Fruit fly (Drosophila melanogaster) whole organism, prepupa: ENCODE measurements around the gene Ugt303A1.

Source experiments
- Blimp-1 ChIP-seq: fragments of 200-800 bp; sonication (Bioruptor generic); optimal IDR thresholded peaks from 3 replicates; lab custom pipeline; 2017; ENCODE audit warnings: missing biosample characterization, missing genetic modification characterization, mild to moderate bottlenecking, moderate library complexity, missing genetic modification reagents
- CG11294 ChIP-seq: fragments of 200-800 bp; sonication (Bioruptor generic); IDR thresholded peaks from 2 replicates; pipeline ENCODE4 v1.3.6; 2022; ENCODE audit warnings: missing biosample characterization, missing genetic modification characterization
- CG11902 ChIP-seq: fragments of 200-800 bp; sonication (Bioruptor generic); optimal IDR thresholded peaks from 3 replicates; lab custom pipeline; 2016; ENCODE audit warnings: missing biosample characterization, missing genetic modification characterization
- CG15336 ChIP-seq: fragments of 200-800 bp; sonication (Bioruptor generic); IDR thresholded peaks from 2 replicates; pipeline ENCODE4 v1.3.6; 2022; ENCODE audit warnings: missing biosample characterization, missing genetic modification characterization
- CG1621 ChIP-seq: fragments of 200-800 bp; sonication (Bioruptor generic); optimal IDR thresholded peaks from 3 replicates; lab custom pipeline; 2018; ENCODE audit warnings: missing biosample characterization, mild to moderate bottlenecking, missing genetic modification characterization
- CG16779 ChIP-seq: fragments of 200-800 bp; sonication (Bioruptor generic); optimal IDR thresholded peaks from 3 replicates; lab custom pipeline; 2017; ENCODE audit warnings: missing biosample characterization, mild to moderate bottlenecking, missing genetic modification characterization
- CG31627 ChIP-seq: fragments of 200-800 bp; sonication (Bioruptor generic); optimal IDR thresholded peaks from 3 replicates; lab custom pipeline; 2016; ENCODE audit warnings: missing biosample characterization, missing genetic modification characterization
- CG32006 ChIP-seq: fragments of 200-800 bp; sonication (Bioruptor generic); optimal IDR thresholded peaks from 3 replicates; lab custom pipeline; 2017; ENCODE audit warnings: missing biosample characterization, mild to moderate bottlenecking, missing genetic modification characterization
- CG34406 ChIP-seq: fragments of 200-800 bp; sonication (Bioruptor generic); optimal IDR thresholded peaks from 3 replicates; lab custom pipeline; 2016; ENCODE audit warnings: missing biosample characterization, missing genetic modification characterization
- CG3919 ChIP-seq: fragments of 200-800 bp; sonication (Bioruptor generic); optimal IDR thresholded peaks from 3 replicates; lab custom pipeline; 2016; ENCODE audit warnings: missing biosample characterization, missing genetic modification characterization
- CG4318 ChIP-seq: fragments of 200-800 bp; sonication (Bioruptor generic); optimal IDR thresholded peaks from 3 replicates; lab custom pipeline; 2017; ENCODE audit warnings: missing biosample characterization, mild to moderate bottlenecking, missing genetic modification characterization
- CG6163 ChIP-seq: fragments of 200-800 bp; sonication (Bioruptor generic); IDR thresholded peaks from 3 replicates; pipeline ENCODE4 v1.3.6; 2022; ENCODE audit warnings: missing biosample characterization, missing genetic modification characterization
- CG6276 ChIP-seq: fragments of 200-800 bp; sonication (Bioruptor generic); optimal IDR thresholded peaks from 2 replicates; lab custom pipeline; 2017; ENCODE audit warnings: missing biosample characterization, mild to moderate bottlenecking, missing genetic modification characterization
- CG6808 ChIP-seq: fragments of 200-800 bp; sonication (Bioruptor generic); optimal IDR thresholded peaks from 3 replicates; lab custom pipeline; 2017; ENCODE audit warnings: missing biosample characterization, missing genetic modification characterization, mild to moderate bottlenecking, moderate library complexity, missing genetic modification reagents
- CG6854 ChIP-seq: fragments of 200-800 bp; sonication (Bioruptor generic); optimal IDR thresholded peaks from 2 replicates; lab custom pipeline; 2017; ENCODE audit warnings: missing biosample characterization, mild to moderate bottlenecking, missing genetic modification characterization
- CG8119 ChIP-seq: fragments of 200-800 bp; sonication (Bioruptor generic); IDR thresholded peaks from 3 replicates; pipeline ENCODE4 v1.3.6; 2022; ENCODE audit warnings: missing biosample characterization, missing genetic modification characterization
- CG8632 ChIP-seq: fragments of 200-800 bp; sonication (Bioruptor generic); optimal IDR thresholded peaks from 3 replicates; lab custom pipeline; 2016; ENCODE audit warnings: missing biosample characterization, missing genetic modification characterization
- CG9139 ChIP-seq: fragments of 200-800 bp; sonication (Bioruptor generic); optimal IDR thresholded peaks from 3 replicates; lab custom pipeline; 2017; ENCODE audit warnings: missing biosample characterization, mild to moderate bottlenecking, missing genetic modification characterization
- Eip75B ChIP-seq: fragments of 200-800 bp; sonication (Bioruptor generic); optimal IDR thresholded peaks from 3 replicates; lab custom pipeline; 2016; ENCODE audit warnings: missing biosample characterization, missing genetic modification characterization
- Eip78C ChIP-seq: fragments of 200-800 bp; sonication (Bioruptor generic); peaks from one replicate; lab custom pipeline; 2016; ENCODE audit warnings: missing biosample characterization, missing genetic modification characterization
- Hr39 ChIP-seq: fragments of 200-800 bp; sonication (Bioruptor generic); optimal IDR thresholded peaks from 2 replicates; lab custom pipeline; 2016; ENCODE audit warnings: missing biosample characterization, missing genetic modification characterization
- Lpt ChIP-seq: fragments of 200-800 bp; sonication (Bioruptor generic); optimal IDR thresholded peaks from 3 replicates; lab custom pipeline; 2016; ENCODE audit warnings: missing biosample characterization, missing genetic modification characterization
- Met ChIP-seq: fragments of 200-800 bp; sonication (Bioruptor generic); optimal IDR thresholded peaks from 3 replicates; lab custom pipeline; 2016; ENCODE audit warnings: missing biosample characterization, missing genetic modification characterization
- OdsH ChIP-seq: fragments of 200-800 bp; sonication (Bioruptor generic); optimal IDR thresholded peaks from 3 replicates; lab custom pipeline; 2016; ENCODE audit warnings: missing biosample characterization, missing genetic modification characterization
- Sox14 ChIP-seq: fragments of 200-800 bp; sonication (Bioruptor generic); optimal IDR thresholded peaks from 3 replicates; lab custom pipeline; 2016; ENCODE audit warnings: missing biosample characterization, missing genetic modification characterization
- Sox15 ChIP-seq: fragments of 200-800 bp; sonication (Bioruptor generic); optimal IDR thresholded peaks from 3 replicates; lab custom pipeline; 2016; ENCODE audit warnings: missing biosample characterization, missing genetic modification characterization
- achi ChIP-seq: fragments of 200-800 bp; sonication (Bioruptor generic); optimal IDR thresholded peaks from 3 replicates; lab custom pipeline; 2016; ENCODE audit warnings: missing biosample characterization, missing genetic modification characterization
- cyc ChIP-seq: fragments of 200-800 bp; sonication (Bioruptor generic); optimal IDR thresholded peaks from 3 replicates; lab custom pipeline; 2016; ENCODE audit warnings: missing biosample characterization, missing genetic modification characterization
- dac ChIP-seq: fragments of 200-800 bp; sonication (Bioruptor generic); optimal IDR thresholded peaks from 2 replicates; lab custom pipeline; 2017; ENCODE audit warnings: missing biosample characterization, mild to moderate bottlenecking, missing genetic modification characterization
- dsx ChIP-seq: fragments of 200-800 bp; optimal IDR thresholded peaks from 3 replicates; lab custom pipeline; 2019; ENCODE audit warnings: missing biosample characterization, mild to moderate bottlenecking, missing genetic modification characterization, moderate library complexity; ENCODE audit not compliant: poor library complexity, severe bottlenecking
- eg ChIP-seq: fragments of 200-800 bp; sonication (Bioruptor generic); IDR thresholded peaks from 3 replicates; pipeline ENCODE4 v1.3.6; 2022; ENCODE audit warnings: missing biosample characterization, missing genetic modification characterization
- fd85E ChIP-seq: fragments of 200-800 bp; sonication (Bioruptor generic); optimal IDR thresholded peaks from 3 replicates; lab custom pipeline; 2016; ENCODE audit warnings: missing biosample characterization, missing genetic modification characterization
- fkh ChIP-seq: fragments of 200-800 bp; sonication (Bioruptor generic); optimal IDR thresholded peaks from 3 replicates; lab custom pipeline; 2017; ENCODE audit warnings: missing biosample characterization, mild to moderate bottlenecking, missing genetic modification characterization, moderate library complexity
- lz ChIP-seq: fragments of 200-800 bp; sonication (Bioruptor generic); optimal IDR thresholded peaks from 3 replicates; lab custom pipeline; 2016; ENCODE audit warnings: missing biosample characterization, missing genetic modification characterization
- net ChIP-seq: fragments of 200-800 bp; sonication (Bioruptor generic); optimal IDR thresholded peaks from 3 replicates; lab custom pipeline; 2016; ENCODE audit warnings: missing biosample characterization, missing genetic modification characterization
- spab ChIP-seq: fragments of 200-800 bp; sonication (Bioruptor generic); optimal IDR thresholded peaks from 2 replicates; lab custom pipeline; 2017; ENCODE audit warnings: missing biosample characterization, mild to moderate bottlenecking, missing genetic modification characterization, missing genetic modification reagents
- svp ChIP-seq: fragments of 200-800 bp; sonication (Bioruptor generic); peaks from one replicate; lab custom pipeline; 2016; ENCODE audit warnings: missing biosample characterization, missing genetic modification characterization
- vri ChIP-seq: fragments of 200-800 bp; sonication (Bioruptor generic); optimal IDR thresholded peaks from 3 replicates; lab custom pipeline; 2016; ENCODE audit warnings: missing biosample characterization, mild to moderate bottlenecking, missing genetic modification characterization

The Ugt303A1 gene

dm6 chr3R:11198062-11198472 is 22.7 kb downstream of the Ugt303A1 start:
- TF ChIP-seq CG16779 (tag; lab: Kevin White, UChicago) (no peak), dac (GFP tag; lab: Kevin White, UChicago) (no peak), cyc (GFP tag; lab: Kevin White, UChicago) (no peak), CG6163 (0 out of 3 replicates have a peak, but pooled peaks have one; percentile 25), fd85E (no peak), CG11902 (GFP tag; lab: Kevin White, UChicago) (no peak), CG6276 (GFP tag; lab: Kevin White, UChicago) (no peak), Blimp-1 (GFP tag; lab: Kevin White, UChicago) (peak; percentile 25), OdsH (no peak), lz (GFP tag; lab: Kevin White, UChicago) (no peak), Lpt (peak; percentile 56), CG32006 (no peak), CG11294 (GFP tag; lab: Robert Waterston, UW) (no peak), CG9139 (no peak), fkh (GFP tag; lab: Kevin White, UChicago) (peak; percentile 82), Eip75B (GFP tag; lab: Kevin White, UChicago) (no peak), CG8119 (no peak), CG15336 (no peak; the same call in 1 of the 2 replicates), vri (peak; percentile 63), Sox15 (GFP tag; lab: Kevin White, UChicago) (no peak), svp (GFP tag; lab: Kevin White, UChicago) (peak; percentile 67), achi (GFP tag; lab: Kevin White, UChicago) (no peak), dsx (GFP tag; lab: Kevin White, UChicago) (peak; percentile 21), CG31627 (no peak), net (GFP tag; lab: Kevin White, UChicago) (peak; percentile 7), CG6854 (GFP tag; lab: Kevin White, UChicago) (peak; percentile 4), CG8632 (peak; percentile 6), CG3919 (GFP tag; lab: Kevin White, UChicago) (no peak), CG4318 (no peak), Eip78C (GFP tag; lab: Kevin White, UChicago) (peak; percentile 69), Hr39 (GFP tag; lab: Kevin White, UChicago) (no peak), Sox14 (GFP tag; lab: Kevin White, UChicago) (peak; percentile 76), eg (GFP tag; lab: Robert Waterston, UW) (peak; percentile 41; the same call in 1 of the 3 replicates)

- no peak for TF ChIP-seq CG31627
- peak; percentile 28 for TF ChIP-seq dsx (GFP tag; lab: Kevin White, UChicago)
- TF ChIP-seq, all 60 proteins: peak for 1
Measured at dm6 chr3R:11199227-11199835, 24.0 kb downstream of the Ugt303A1 start.

- no peak for TF ChIP-seq Met (GFP tag; lab: Kevin White, UChicago)
- TF ChIP-seq vri = peak; percentile 96
- TF ChIP-seq CG34406 (GFP tag; lab: Kevin White, UChicago) = no peak
- peak; percentile 18 for TF ChIP-seq Lpt
- TF ChIP-seq CG6808 (GFP tag; lab: Kevin White, UChicago) = no peak
- TF ChIP-seq CG1621 = peak; percentile 56
- TF ChIP-seq spab (GFP tag; lab: Kevin White, UChicago) = no peak
- TF ChIP-seq net (GFP tag; lab: Kevin White, UChicago) = no peak
- peak; percentile 92 for TF ChIP-seq svp (GFP tag; lab: Kevin White, UChicago)
- no peak for TF ChIP-seq CG32006
- TF ChIP-seq Eip78C (GFP tag; lab: Kevin White, UChicago) = no peak
- TF ChIP-seq CG11294 (GFP tag; lab: Robert Waterston, UW) = peak; percentile 28; the same call in 1 of the 2 replicates
- peak; percentile 38 for TF ChIP-seq dac (GFP tag; lab: Kevin White, UChicago)
- TF ChIP-seq, all 60 proteins: peak for 6
Measured at dm6 chr3R:11200042-11200884, 24.9 kb downstream of the Ugt303A1 start.
